Fruit fly (Drosophila melanogaster) whole organism, adult: ENCODE data around the gene BI-1.

Experiments used
- CG11617 ChIP-seq: fragments of 200-800 bp; sonication (Bioruptor generic); optimal IDR thresholded peaks from 2 replicates; lab custom pipeline; 2017; ENCODE audit warnings: mild to moderate bottlenecking, missing biosample characterization, missing genetic modification reagents, missing genetic modification characterization
- CG12768 ChIP-seq: fragments of 200-800 bp; sonication (Bioruptor generic); optimal IDR thresholded peaks from 2 replicates; lab custom pipeline; 2017; ENCODE audit warnings: missing biosample characterization, missing genetic modification characterization, mild to moderate bottlenecking, moderate library complexity, missing genetic modification reagents
- CG14711 ChIP-seq: fragments of 200-800 bp; sonication (Bioruptor generic); optimal IDR thresholded peaks from 2 replicates; lab custom pipeline; 2018; ENCODE audit warnings: missing biosample characterization, mild to moderate bottlenecking, missing genetic modification characterization, moderate library complexity
- CG1620 ChIP-seq: fragments of 200-800 bp; sonication (Bioruptor generic); optimal IDR thresholded peaks from 2 replicates; lab custom pipeline; 2016; ENCODE audit warnings: missing biosample characterization, missing genetic modification characterization
- CG33017 ChIP-seq: fragments of 200-800 bp; sonication (Bioruptor generic); optimal IDR thresholded peaks from 2 replicates; lab custom pipeline; 2018; ENCODE audit warnings: missing biosample characterization, mild to moderate bottlenecking, missing genetic modification characterization, moderate library complexity
- CG5204 ChIP-seq: fragments of 200-800 bp; sonication (Bioruptor generic); optimal IDR thresholded peaks from 2 replicates; lab custom pipeline; 2016; ENCODE audit warnings: missing biosample characterization, missing genetic modification characterization
- CG7045 ChIP-seq: fragments of 200-800 bp; sonication (Bioruptor generic); optimal IDR thresholded peaks from 2 replicates; lab custom pipeline; 2017; ENCODE audit warnings: missing biosample characterization, mild to moderate bottlenecking, missing genetic modification characterization
- CG7101 ChIP-seq: fragments of 200-800 bp; sonication (Bioruptor generic); optimal IDR thresholded peaks from 2 replicates; lab custom pipeline; 2018; ENCODE audit warnings: missing biosample characterization, mild to moderate bottlenecking, missing genetic modification characterization, moderate library complexity
- Clk ChIP-seq: fragments of 200-800 bp; sonication (Bioruptor generic); optimal IDR thresholded peaks from 2 replicates; lab custom pipeline; 2017; ENCODE audit warnings: missing biosample characterization, missing genetic modification characterization
- Crg-1 ChIP-seq: fragments of 200-800 bp; sonication (Bioruptor generic); optimal IDR thresholded peaks from 2 replicates; lab custom pipeline; 2016; ENCODE audit warnings: missing biosample characterization, missing genetic modification characterization
- Hr96 ChIP-seq: fragments of 200-800 bp; sonication (Bioruptor generic); optimal IDR thresholded peaks from 2 replicates; lab custom pipeline; 2016; ENCODE audit warnings: missing biosample characterization, missing genetic modification characterization
- Mnt ChIP-seq: fragments of 200-800 bp; sonication (Bioruptor generic); optimal IDR thresholded peaks from 2 replicates; lab custom pipeline; 2016; ENCODE audit warnings: missing biosample characterization, mild to moderate bottlenecking, missing genetic modification characterization
- bab1 ChIP-seq: fragments of 200-800 bp; sonication (Bioruptor generic); optimal IDR thresholded peaks from 3 replicates; lab custom pipeline; 2019; ENCODE audit warnings: missing biosample characterization, mild to moderate bottlenecking, missing genetic modification characterization, moderate library complexity
- cic ChIP-seq: fragments of 200-800 bp; sonication (Bioruptor generic); optimal IDR thresholded peaks from 2 replicates; lab custom pipeline; 2017; ENCODE audit warnings: missing biosample characterization, mild to moderate bottlenecking, missing genetic modification characterization, moderate library complexity
- cnc ChIP-seq, 2 experiments: fragments of >200 bp; optimal IDR thresholded peaks; 2 replicates each; lab custom pipeline; 2017
- kay ChIP-seq: fragments of 200-800 bp; sonication (Bioruptor generic); peaks from one replicate; lab custom pipeline; 2016; ENCODE audit warnings: missing biosample characterization, missing genetic modification characterization, borderline replicate concordance
- ovo ChIP-seq: fragments of 200-800 bp; sonication (Bioruptor generic); optimal IDR thresholded peaks from 2 replicates; lab custom pipeline; 2016; ENCODE audit warnings: missing biosample characterization, missing genetic modification characterization
- pad ChIP-seq: fragments of 200-800 bp; sonication (Bioruptor generic); optimal IDR thresholded peaks from 3 replicates; lab custom pipeline; 2017; ENCODE audit warnings: missing biosample characterization, missing genetic modification characterization, mild to moderate bottlenecking, moderate library complexity, missing genetic modification reagents
- tj ChIP-seq: fragments of 200-800 bp; sonication (Bioruptor generic); optimal IDR thresholded peaks from 3 replicates; lab custom pipeline; 2017; ENCODE audit warnings: missing biosample characterization, mild to moderate bottlenecking, missing genetic modification characterization, moderate library complexity
- toe ChIP-seq: fragments of 200-800 bp; sonication (Bioruptor generic); optimal IDR thresholded peaks from 2 replicates; lab custom pipeline; 2016; ENCODE audit warnings: missing biosample characterization, missing genetic modification characterization

BI-1 gene

dm6 chr3L:8331414-8331813 is 22.7 kb upstream of the BI-1 start:
- TF ChIP-seq cnc (optimal IDR thresholded peaks at IDR 0.05; lab: Kevin White, UChicago), result no peak
- no peak for TF ChIP-seq CG12768 (GFP tag; lab: Kevin White, UChicago)
- no peak for TF ChIP-seq ovo (GFP tag; lab: Kevin White, UChicago)
- no peak for TF ChIP-seq Hr96
- TF ChIP-seq CG11617 (GFP tag; lab: Kevin White, UChicago), result no peak
- no peak for TF ChIP-seq CG5204 (GFP tag; lab: Kevin White, UChicago)

- TF ChIP-seq tj (GFP tag; lab: Kevin White, UChicago) (no peak), CG7045 (GFP tag; lab: Kevin White, UChicago) (no peak), cic (GFP tag; lab: Kevin White, UChicago) (no peak), Mnt (no peak), kay (no peak), ovo (GFP tag; lab: Kevin White, UChicago) (no peak), bab1 (no peak), CG11617 (GFP tag; lab: Kevin White, UChicago) (no peak), CG7101 (tag; lab: Kevin White, UChicago) (no peak), CG1620 (GFP tag; lab: Kevin White, UChicago) (no peak), toe (GFP tag; lab: Kevin White, UChicago) (no peak), Clk (GFP tag; lab: Kevin White, UChicago) (no peak), CG14711 (no peak), Hr96 (no peak), CG12768 (GFP tag; lab: Kevin White, UChicago) (no peak), cnc (optimal IDR thresholded peaks at IDR 0.05; lab: Kevin White, UChicago) (no peak)
These were observed 20.3 kb upstream of the BI-1 start for dm6 chr3L:8329005-8329404.

dm6 chr3L:8328283-8328682 is 19.5 kb upstream of the BI-1 start, which contains the start of gene CG34462:
Gene CG34462 (plus strand): TSS chr3L:8328583.
- no peak for TF ChIP-seq CG5204 (GFP tag; lab: Kevin White, UChicago)
- no peak for TF ChIP-seq CG1620 (GFP tag; lab: Kevin White, UChicago)
- TF ChIP-seq CG12768 (GFP tag; lab: Kevin White, UChicago), result no peak
- no peak for TF ChIP-seq tj (GFP tag; lab: Kevin White, UChicago)
- TF ChIP-seq CG33017 (tag; lab: Kevin White, UChicago), result no peak
- no peak for TF ChIP-seq Crg-1
- TF ChIP-seq cic (GFP tag; lab: Kevin White, UChicago), result no peak
- TF ChIP-seq Mnt, result no peak
- no peak for TF ChIP-seq CG7045 (GFP tag; lab: Kevin White, UChicago)
- no peak for TF ChIP-seq CG7101 (tag; lab: Kevin White, UChicago)
- TF ChIP-seq CG14711, result no peak
- TF ChIP-seq bab1, result no peak
- TF ChIP-seq cnc (optimal IDR thresholded peaks at IDR 0.05; lab: Kevin White, UChicago), result no peak

DNA sequence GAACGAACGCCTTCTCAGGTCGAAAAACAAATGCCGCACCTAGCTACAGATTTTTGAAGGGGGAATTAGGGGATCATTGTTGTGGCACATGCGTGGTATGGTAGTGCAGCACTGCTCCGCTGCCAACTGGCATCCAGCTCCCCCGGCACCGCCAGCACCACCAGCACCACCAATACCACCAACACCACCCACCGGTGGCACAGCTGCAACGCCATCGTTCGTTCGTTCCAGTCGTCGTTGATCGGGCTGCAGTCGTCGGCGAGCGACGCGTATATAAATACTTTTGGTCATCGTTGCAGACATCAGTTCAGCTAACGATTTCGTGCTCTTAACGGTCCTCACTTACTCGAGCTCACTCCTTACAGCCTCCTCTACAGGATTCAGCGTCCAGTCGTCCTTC is 16.8 kb upstream of the BI-1 start, which contains the start of gene CG34461:
Gene CG34461 (plus strand): TSS at position 301 of the 400 bp plus-strand sequence.
- TF ChIP-seq CG12768 (GFP tag; lab: Kevin White, UChicago) (no peak), cnc (optimal IDR thresholded peaks at IDR 0.05; lab: Kevin White, UChicago) (no peak), pad (GFP tag; lab: Kevin White, UChicago) (no peak), Crg-1 (no peak), bab1 (no peak), tj (GFP tag; lab: Kevin White, UChicago) (no peak), Hr96 (no peak), CG33017 (tag; lab: Kevin White, UChicago) (no peak), CG1620 (GFP tag; lab: Kevin White, UChicago) (no peak), CG14711 (no peak), toe (GFP tag; lab: Kevin White, UChicago) (no peak), CG11617 (GFP tag; lab: Kevin White, UChicago) (no peak), ovo (GFP tag; lab: Kevin White, UChicago) (no peak), kay (no peak), Mnt (no peak), cic (GFP tag; lab: Kevin White, UChicago) (no peak), CG7045 (GFP tag; lab: Kevin White, UChicago) (no peak), CG7101 (tag; lab: Kevin White, UChicago) (no peak), Clk (GFP tag; lab: Kevin White, UChicago) (no peak), CG5204 (GFP tag; lab: Kevin White, UChicago) (no peak)

DNA sequence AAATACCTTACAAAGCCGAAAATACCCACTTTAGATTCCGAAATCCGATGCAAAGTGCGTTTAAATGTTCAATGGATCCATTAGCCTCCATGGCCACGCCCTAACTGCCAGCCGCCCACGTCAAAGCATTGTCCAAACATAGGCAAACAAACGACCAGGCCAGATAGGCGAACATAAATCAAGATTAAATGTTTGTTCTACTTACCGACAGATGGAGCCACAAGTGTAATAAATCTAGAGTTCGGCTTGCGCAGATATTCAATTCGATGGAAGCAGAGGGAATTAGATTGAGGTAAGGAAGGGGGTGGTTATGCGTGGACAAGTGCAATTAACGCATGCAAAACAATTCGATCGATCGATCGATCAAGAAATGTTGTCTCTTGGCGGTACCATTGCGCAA is 15.1 kb upstream of the BI-1 start:
- no peak for TF ChIP-seq CG14711
- TF ChIP-seq Hr96, result no peak
- TF ChIP-seq CG7045 (GFP tag; lab: Kevin White, UChicago), result no peak
- TF ChIP-seq Crg-1, result no peak
- TF ChIP-seq Clk (GFP tag; lab: Kevin White, UChicago), result no peak
- TF ChIP-seq CG12768 (GFP tag; lab: Kevin White, UChicago), result no peak
- TF ChIP-seq CG7101 (tag; lab: Kevin White, UChicago), result no peak

dm6 chr3L:8320105-8320813 is 11.5 kb upstream of the BI-1 start, which contains the start of gene CG13670:
Gene CG13670 (plus strand): TSS chr3L:8320763.
- no peak for TF ChIP-seq cic (GFP tag; lab: Kevin White, UChicago)
- no peak for TF ChIP-seq bab1
- TF ChIP-seq cnc (optimal IDR thresholded peaks at IDR 0.05; lab: Kevin White, UChicago), result no peak
- TF ChIP-seq tj (GFP tag; lab: Kevin White, UChicago), result no peak
